Worm (Caenorhabditis elegans): ENCODE data around the gene dhs-17.

DNA sequence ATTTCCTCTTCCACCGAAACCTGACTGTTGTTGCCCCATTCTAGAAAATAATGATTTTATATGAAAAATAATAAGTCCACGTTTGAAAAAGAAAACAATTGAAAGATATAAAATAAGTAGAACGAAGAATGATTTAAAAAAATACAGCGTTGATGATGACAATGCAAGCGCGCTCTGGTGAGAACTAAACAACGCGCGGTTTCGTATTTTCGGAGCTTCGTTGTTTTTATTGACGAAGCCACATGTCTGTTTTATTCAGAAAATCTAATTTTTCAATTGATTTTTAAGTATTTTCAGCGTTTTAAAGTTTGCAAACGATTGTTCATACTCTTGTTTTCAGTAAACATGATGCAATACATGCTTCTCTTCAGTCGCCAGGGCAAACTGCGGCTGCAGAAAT lies 17.0 kb downstream of the dhs-17 start, which contains the start of the genes rpt-2 and aps-1:
- TF ChIP-seq ets-4 (tag; optimal IDR thresholded peaks at IDR 0.05) = no peak
- no peak for TF ChIP-seq ama-1 (optimal IDR thresholded peaks at IDR 0.05)
- no peak for TF ChIP-seq F13H6.1 (tag; optimal IDR thresholded peaks at IDR 0.05)
- no peak for TF ChIP-seq pqm-1 (tag; optimal IDR thresholded peaks at IDR 0.05)
- no peak for TF ChIP-seq nhr-11 (tag; optimal IDR thresholded peaks at IDR 0.05)
- TF ChIP-seq C38D4.7 (GFP tag; optimal IDR thresholded peaks at IDR 0.05) = no peak
- no peak for TF ChIP-seq eyg-1 (tag; optimal IDR thresholded peaks at IDR 0.05)
- TF ChIP-seq elt-2 (tag; optimal IDR thresholded peaks at IDR 0.05) = peak; percentile 38
